Worm (Caenorhabditis elegans) whole organism, L4 larva: Measurements from ENCODE around the gene ubc-20.
A peak's percentile ranks its signal among the peaks of the same experiment; 100 is the strongest.

Experiments
- D1046.2 ChIP-seq: fragments of 200-800 bp; sonication (Bioruptor generic); IDR thresholded peaks from 2 replicates; pipeline ENCODE4 v1.3.6; 2022; ENCODE audit warnings: missing genetic modification characterization, missing compliant biosample characterization
- F44E2.7 ChIP-seq: fragments of 200-800 bp; sonication (Bioruptor generic); IDR thresholded peaks from 2 replicates; pipeline ENCODE4 v2.1.2; 2022; ENCODE audit warnings: missing genetic modification characterization, missing compliant biosample characterization
- F49E8.2 ChIP-seq: sonication (generic microtip); optimal IDR thresholded peaks from 2 replicates; lab custom pipeline; 2016; ENCODE audit warnings: missing compliant biosample characterization, mild to moderate bottlenecking, missing genetic modification characterization, borderline replicate concordance
- aha-1 ChIP-seq: fragments of 150-350 bp; peaks from one replicate; lab custom pipeline; 2014; ENCODE audit warnings: missing biosample characterization, missing genetic modification characterization
- arid-1 ChIP-seq: fragments of 200-800 bp; sonication (Bioruptor generic); conservative IDR thresholded peaks from 2 replicates; pipeline ENCODE4 v1.3.6; 2022; ENCODE audit warnings: missing genetic modification reagents, missing genetic modification characterization, missing compliant biosample characterization
- ceh-20 ChIP-seq: fragments of 200-800 bp; sonication (Bioruptor generic); IDR thresholded peaks from 2 replicates; pipeline ENCODE4 v1.3.6; 2022; ENCODE audit warnings: missing genetic modification reagents, missing genetic modification characterization, missing compliant biosample characterization
- ceh-44 ChIP-seq: fragments of 200-800 bp; sonication (Bioruptor generic); IDR thresholded peaks from 2 replicates; pipeline ENCODE4 v1.3.6; 2022; ENCODE audit warnings: missing genetic modification reagents, missing genetic modification characterization, missing compliant biosample characterization
- daf-16 ChIP-seq, 3 experiments: sonication (generic microtip); optimal IDR thresholded peaks; 2 replicates each; lab custom pipeline; 2016 to 2017; ENCODE audit warnings: missing genetic modification characterization in 3 of 3, missing genetic modification reagents in 3 of 3, mild to moderate bottlenecking in 2 of 3, missing compliant biosample characterization in 2 of 3, missing biosample characterization in 1 of 3, moderate library complexity in 1 of 3
- daf-19 ChIP-seq: fragments of 200-800 bp; sonication (Bioruptor generic); conservative IDR thresholded peaks from 2 replicates; pipeline ENCODE4 v1.3.6; 2022; ENCODE audit warnings: missing genetic modification characterization, missing compliant biosample characterization
- daf-8 ChIP-seq: fragments of 200-800 bp; sonication (Bioruptor generic); IDR thresholded peaks from 2 replicates; pipeline ENCODE4 v1.3.6; 2022; ENCODE audit warnings: missing genetic modification characterization, missing compliant biosample characterization
- dmd-8 ChIP-seq: fragments of 200-800 bp; sonication (Bioruptor generic); IDR thresholded peaks from 2 replicates; pipeline ENCODE4 v1.3.6; 2022; ENCODE audit warnings: missing genetic modification characterization, missing compliant biosample characterization
- dmd-9 ChIP-seq: fragments of 200-800 bp; sonication (Bioruptor generic); IDR thresholded peaks from 2 replicates; pipeline ENCODE4 v1.3.6; 2022; ENCODE audit warnings: missing genetic modification reagents, missing genetic modification characterization, missing compliant biosample characterization
- dve-1 ChIP-seq: sonication (generic microtip); optimal IDR thresholded peaks from 2 replicates; lab custom pipeline; 2017; ENCODE audit warnings: antibody characterized with exemption, mild to moderate bottlenecking, missing genetic modification characterization, missing compliant biosample characterization; ENCODE audit not compliant: insufficient read depth
- fkh-10 ChIP-seq: fragments of 150-350 bp; optimal IDR thresholded peaks from 2 replicates; lab custom pipeline; 2014; ENCODE audit warnings: missing biosample characterization, missing genetic modification reagents, missing genetic modification characterization
- hif-1 ChIP-seq, 2 experiments: sonication (generic microtip); optimal IDR thresholded peaks; 2 replicates each; lab custom pipeline; 2016 to 2017; ENCODE audit warnings: missing compliant biosample characterization in 2 of 2, missing genetic modification characterization in 2 of 2, missing genetic modification reagents in 2 of 2, missing genotype in 2 of 2, mild to moderate bottlenecking in 1 of 2
- hlh-11 ChIP-seq: fragments of 200-800 bp; sonication (Bioruptor generic); optimal IDR thresholded peaks from 2 replicates; lab custom pipeline; 2018; ENCODE audit warnings: mild to moderate bottlenecking, missing genetic modification characterization, missing compliant biosample characterization
- hlh-30 ChIP-seq: sonication (generic microtip); optimal IDR thresholded peaks from 2 replicates; lab custom pipeline; 2017; ENCODE audit warnings: antibody characterized with exemption, mild to moderate bottlenecking, missing genetic modification characterization, missing compliant biosample characterization; ENCODE audit not compliant: insufficient read depth
- hmg-1.1 ChIP-seq: fragments of 200-800 bp; sonication (Bioruptor generic); IDR thresholded peaks from 2 replicates; pipeline ENCODE4 v1.3.6; 2022; ENCODE audit warnings: missing genetic modification reagents, missing genetic modification characterization, missing compliant biosample characterization
- lim-7 ChIP-seq: fragments of 200-800 bp; sonication (Bioruptor generic); IDR thresholded peaks from 2 replicates; pipeline ENCODE4 v1.3.6; 2022; ENCODE audit warnings: missing genetic modification characterization, missing compliant biosample characterization
- lin-15B ChIP-seq: fragments of 150-350 bp; sonication (generic microtip); optimal IDR thresholded peaks from 3 replicates; lab custom pipeline; 2014; ENCODE audit warnings: missing biosample characterization, missing genetic modification characterization
- lin-29 ChIP-seq: fragments of 200-800 bp; sonication (Bioruptor generic); IDR thresholded peaks from 2 replicates; pipeline ENCODE4 v1.3.6; 2022; ENCODE audit warnings: missing genetic modification reagents, missing genetic modification characterization, missing compliant biosample characterization
- lir-3 ChIP-seq: sonication (generic microtip); optimal IDR thresholded peaks from 2 replicates; lab custom pipeline; 2016; ENCODE audit warnings: mild to moderate bottlenecking, missing genetic modification characterization, missing compliant biosample characterization
- lsy-2 ChIP-seq, 2 experiments: fragments of 150-350 bp in 1 of 2; sonication (generic microtip) in 1 of 2; optimal IDR thresholded peaks; 2 replicates each; lab custom pipeline; 2014 to 2017; ENCODE audit warnings: missing biosample characterization in 2 of 2, missing genetic modification characterization in 2 of 2
- madf-5 ChIP-seq, 2 experiments: fragments of 200-800 bp; sonication (Bioruptor generic); IDR thresholded peaks; 2 replicates each; pipeline ENCODE4 v1.3.6; 2022; ENCODE audit warnings: missing compliant biosample characterization in 2 of 2, missing genetic modification characterization in 2 of 2
- mdt-29 ChIP-seq: fragments of 200-800 bp; sonication (Bioruptor generic); IDR thresholded peaks from 2 replicates; pipeline ENCODE4 v1.3.6; 2022; ENCODE audit warnings: missing genetic modification reagents, missing genetic modification characterization, missing compliant biosample characterization
- mep-1 ChIP-seq: fragments of 150-350 bp; sonication (generic microtip); optimal IDR thresholded peaks from 3 replicates; lab custom pipeline; 2014; ENCODE audit warnings: missing biosample characterization, missing genetic modification characterization
- mxl-2 ChIP-seq: fragments of 200-800 bp; sonication (Bioruptor generic); conservative IDR thresholded peaks from 2 replicates; pipeline ENCODE4 v1.3.6; 2022; ENCODE audit warnings: missing genetic modification reagents, missing genetic modification characterization, missing compliant biosample characterization
- mxl-3 ChIP-seq: fragments of 200-800 bp; sonication (Bioruptor generic); optimal IDR thresholded peaks from 2 replicates; lab custom pipeline; 2018; ENCODE audit warnings: mild to moderate bottlenecking, missing genetic modification characterization, missing compliant biosample characterization
- nhr-10 ChIP-seq: fragments of 150-350 bp; optimal IDR thresholded peaks from 2 replicates; lab custom pipeline; 2014; ENCODE audit warnings: missing biosample characterization, missing genetic modification characterization
- nhr-111 ChIP-seq: fragments of 200-800 bp; sonication (Bioruptor generic); optimal IDR thresholded peaks from 2 replicates; lab custom pipeline; 2018; ENCODE audit warnings: mild to moderate bottlenecking, missing genetic modification characterization, missing compliant biosample characterization
- nhr-237 ChIP-seq: sonication (generic microtip); optimal IDR thresholded peaks from 2 replicates; lab custom pipeline; 2017; ENCODE audit warnings: missing biosample characterization, missing genetic modification characterization
- nhr-42 ChIP-seq: fragments of 200-800 bp; sonication (Bioruptor generic); IDR thresholded peaks from 2 replicates; pipeline ENCODE4 v1.3.6; 2022; ENCODE audit warnings: missing genetic modification characterization, missing compliant biosample characterization
- pha-4 ChIP-seq, 2 experiments: fragments of 150-350 bp in 1 of 2; fragments of 200-800 bp in 1 of 2; sonication (Bioruptor generic) in 1 of 2; IDR thresholded peaks in 1 of 2; optimal IDR thresholded peaks in 1 of 2; 2 replicates each; pipeline versions ENCODE4 v1.3.6 to Lab custom; 2014 to 2022; ENCODE audit warnings: missing genetic modification characterization in 2 of 2, missing genetic modification reagents in 2 of 2, missing biosample characterization in 1 of 2, missing compliant biosample characterization in 1 of 2
- saeg-2 ChIP-seq: fragments of 200-800 bp; sonication (Bioruptor generic); IDR thresholded peaks from 2 replicates; pipeline ENCODE4 v1.3.6; 2022; ENCODE audit warnings: missing genetic modification reagents, missing genetic modification characterization, missing compliant biosample characterization
- set-16 ChIP-seq: fragments of 200-800 bp; sonication (Bioruptor generic); IDR thresholded peaks from 2 replicates; pipeline ENCODE4 v1.3.6; 2022; ENCODE audit warnings: missing genetic modification reagents, missing genetic modification characterization, missing compliant biosample characterization
- snpc-1.2 ChIP-seq: fragments of 200-800 bp; sonication (Bioruptor generic); IDR thresholded peaks from 2 replicates; pipeline ENCODE4 v1.3.6; 2022; ENCODE audit warnings: missing genetic modification reagents, missing genetic modification characterization, missing compliant biosample characterization
- tag-97 ChIP-seq: fragments of 200-800 bp; sonication (Bioruptor generic); IDR thresholded peaks from 2 replicates; pipeline ENCODE4 v1.3.6; 2022; ENCODE audit warnings: missing genetic modification characterization, missing compliant biosample characterization
- unc-39 ChIP-seq: sonication (generic microtip); optimal IDR thresholded peaks from 2 replicates; lab custom pipeline; 2017; ENCODE audit warnings: missing biosample characterization, missing genetic modification characterization
- unc-62 ChIP-seq, 3 experiments: fragments of 150-350 bp in 1 of 3; sonication (generic microtip); optimal IDR thresholded peaks in 2 of 3; peaks in 1 of 3; 1 replicate in 1 of 3; 2 replicates in 2 of 3; lab custom pipeline; 2014 to 2017; ENCODE audit warnings: missing biosample characterization in 3 of 3, missing genetic modification characterization in 3 of 3, missing genetic modification reagents in 3 of 3, missing genotype in 1 of 3
- vab-7 ChIP-seq: fragments of 200-800 bp; sonication (Bioruptor generic); IDR thresholded peaks from 2 replicates; pipeline ENCODE4 v1.3.6; 2022; ENCODE audit warnings: missing genetic modification reagents, missing genetic modification characterization, missing compliant biosample characterization
- zag-1 ChIP-seq: fragments of 150-350 bp; optimal IDR thresholded peaks from 2 replicates; lab custom pipeline; 2014; ENCODE audit warnings: missing biosample characterization, missing genetic modification characterization
- zip-2 ChIP-seq: fragments of 150-350 bp; optimal IDR thresholded peaks from 2 replicates; lab custom pipeline; 2014; ENCODE audit warnings: missing biosample characterization, missing genetic modification characterization
- ztf-7 ChIP-seq: fragments of 150-350 bp; optimal IDR thresholded peaks from 2 replicates; lab custom pipeline; 2014; ENCODE audit warnings: missing biosample characterization, missing genetic modification characterization

ubc-20 gene

DNA sequence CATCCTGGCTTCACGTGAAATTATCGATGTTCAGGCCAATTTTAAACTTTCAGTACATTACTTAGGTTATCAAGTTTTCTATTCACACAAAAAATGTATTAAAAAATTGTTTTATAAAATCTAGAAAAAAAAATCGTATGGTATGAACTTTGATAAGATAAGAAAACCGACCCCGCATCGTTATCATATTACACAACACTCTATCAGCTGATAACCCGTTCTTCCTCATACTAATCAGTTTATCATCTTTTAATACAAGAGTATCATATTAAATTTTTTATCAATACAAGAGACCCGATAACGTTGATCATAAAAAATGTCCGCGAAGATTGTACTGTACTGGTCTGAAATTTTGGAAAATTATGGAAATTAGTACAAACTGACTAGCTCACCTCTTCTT lies 34.5 kb upstream of the ubc-20 start (continued):
- TF ChIP-seq hlh-11 (tag; lab: Kevin White, UChicago) (peak; percentile 92), dve-1 (tag; lab: Kevin White, UChicago) (peak; percentile 95)

ce11 chrIII:156645-157044 lies 32.0 kb upstream of the ubc-20 start, which contains the start of the genes zig-13 and ver-1:
Gene zig-13, minus strand, starts transcription at chrIII:156745.
Gene ver-1, plus strand, starts transcription at chrIII:156824.
- TF ChIP-seq nhr-10 (no peak), ceh-20 (GFP tag; lab: Robert Waterston, UW) (no peak), F44E2.7 (no peak), unc-39 (tag; lab: Kevin White, UChicago) (no peak), fkh-10 (GFP tag; lab: Kevin White, UChicago) (no peak), saeg-2 (GFP tag; lab: Robert Waterston, UW) (no peak), mdt-29 (GFP tag; lab: Robert Waterston, UW) (no peak), lim-7 (no peak), mxl-2 (GFP tag; lab: Robert Waterston, UW) (no peak), ceh-44 (GFP tag; lab: Robert Waterston, UW) (no peak), hif-1 (tag; optimal IDR thresholded peaks at IDR 0.05; lab: Kevin White, UChicago) (no peak), F49E8.2 (tag; lab: Kevin White, UChicago) (no peak), hmg-1.1 (no peak), vab-7 (GFP tag; lab: Robert Waterston, UW) (no peak), madf-5 (GFP tag; IDR thresholded peaks at IDR 0.05; lab: Robert Waterston, UW) (no peak), daf-8 (GFP tag; lab: Robert Waterston, UW) (no peak), snpc-1.2 (no peak)
- TF ChIP-seq, all 104 proteins: peak for 0

DNA sequence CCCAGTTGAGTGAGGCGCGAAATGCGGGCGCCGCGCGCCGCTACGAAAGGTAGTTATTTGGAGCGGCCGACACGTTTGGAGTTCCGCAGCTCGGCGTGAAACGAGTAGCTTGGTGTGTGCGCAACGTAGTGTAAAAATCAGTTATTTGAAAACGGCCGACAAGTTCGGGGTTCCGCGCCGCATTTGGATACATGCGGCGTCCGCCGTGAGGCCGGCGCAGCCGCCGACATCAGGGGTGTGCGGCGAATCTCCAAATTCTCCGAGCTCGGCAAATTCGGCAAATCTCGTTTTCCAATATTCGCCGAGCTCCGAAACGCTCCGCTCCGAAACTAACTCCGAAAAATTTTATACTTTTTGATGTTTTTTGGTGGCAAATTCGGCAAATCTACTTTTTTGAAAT lies 30.7 kb upstream of the ubc-20 start:
- peak; percentile 17 for TF ChIP-seq aha-1
- peak; percentile 78 for TF ChIP-seq set-16 (GFP tag; lab: Robert Waterston, UW)
- no peak for TF ChIP-seq F44E2.7
- TF ChIP-seq, all 104 proteins: peak for 2

- TF ChIP-seq lir-3 (tag; lab: Kevin White, UChicago) (no peak), tag-97 (no peak), unc-62 (GFP tag; optimal IDR thresholded peaks at IDR 0.05 in 1 of 2; lab: Kevin White, UChicago) (peak in 1 of 2 experiments; percentile 90), unc-62 (tag; optimal IDR thresholded peaks at IDR 0.05; lab: Kevin White, UChicago) (no peak)
These were observed 29.5 kb upstream of the ubc-20 start for ce11 chrIII:159149-159548.

DNA sequence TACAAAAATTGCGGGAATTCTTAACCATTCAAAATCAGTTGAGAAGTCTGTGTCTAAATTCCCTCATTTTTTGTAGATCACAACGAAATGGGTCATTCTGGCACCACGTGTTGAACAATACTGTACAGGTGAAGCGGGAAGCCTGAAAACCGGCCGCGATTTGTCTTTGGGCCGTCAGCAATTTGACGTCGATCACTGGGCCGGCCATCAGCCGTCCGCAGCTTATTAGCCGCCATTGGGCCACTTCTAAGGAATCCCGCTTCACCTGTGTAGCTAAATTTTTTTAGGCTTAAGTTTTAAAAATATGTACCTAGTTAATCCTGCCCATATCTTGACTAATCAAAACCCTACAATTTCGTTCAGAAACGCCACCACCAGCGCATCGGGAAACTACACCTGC lies 29.0 kb upstream of the ubc-20 start:
- TF ChIP-seq F49E8.2 (tag; lab: Kevin White, UChicago) (no peak), lin-15B (tag; lab: Kevin White, UChicago) (no peak), zag-1 (tag; lab: Kevin White, UChicago) (no peak), pha-4 (GFP tag; IDR thresholded peaks at IDR 0.05; lab: Robert Waterston, UW) (no peak), pha-4 (tag; optimal IDR thresholded peaks at IDR 0.05; lab: Kevin White, UChicago) (no peak), nhr-237 (tag; lab: Kevin White, UChicago) (no peak), ceh-44 (GFP tag; lab: Robert Waterston, UW) (no peak), arid-1 (no peak), mep-1 (tag; lab: Kevin White, UChicago) (no peak), lin-29 (GFP tag; lab: Robert Waterston, UW) (no peak), nhr-42 (no peak), dmd-9 (no peak), zip-2 (tag; lab: Kevin White, UChicago) (no peak), hlh-30 (tag; lab: Kevin White, UChicago) (no peak), daf-19 (GFP tag; lab: Robert Waterston, UW) (no peak), daf-16 (GFP tag; optimal IDR thresholded peaks at IDR 0.05; lab: Kevin White, UChicago) (no peak), daf-16 (tag; optimal IDR thresholded peaks at IDR 0.05; lab: Kevin White, UChicago) (no peak), D1046.2 (GFP tag; lab: Robert Waterston, UW) (no peak), dmd-8 (GFP tag; lab: Robert Waterston, UW) (peak; percentile 10; the same call in 1 of the 2 replicates), lsy-2 (tag; optimal IDR thresholded peaks at IDR 0.05; lab: Kevin White, UChicago) (no peak), mxl-3 (GFP tag; lab: Kevin White, UChicago) (no peak), nhr-111 (GFP tag; lab: Kevin White, UChicago) (no peak), ztf-7 (tag; lab: Kevin White, UChicago) (no peak)
